Worm (Caenorhabditis elegans) whole organism, L1 larva: ENCODE results near the gene zer-1.

Experiments used
- Y116A8C.19 ChIP-seq: sonication (generic microtip); optimal IDR thresholded peaks from 2 replicates; lab custom pipeline; 2016; ENCODE audit warnings: missing compliant biosample characterization, missing genetic modification characterization, borderline replicate concordance
- ceh-8 ChIP-seq: fragments of 200-800 bp; sonication (Bioruptor generic); optimal IDR thresholded peaks from 2 replicates; lab custom pipeline; 2018; ENCODE audit warnings: mild to moderate bottlenecking, missing genetic modification characterization, moderate library complexity, missing compliant biosample characterization
- elt-3 ChIP-seq, 6 experiments: fragments of 150-350 bp in 1 of 6; sonication (generic microtip); optimal IDR thresholded peaks; 2 replicates each; lab custom pipeline; 2017 to 2018; ENCODE audit warnings: missing biosample characterization in 6 of 6, missing genetic modification characterization in 6 of 6, inconsistent platforms in 1 of 6
- fkh-10 ChIP-seq: sonication (generic microtip); optimal IDR thresholded peaks from 2 replicates; lab custom pipeline; 2017; ENCODE audit warnings: missing biosample characterization, missing genetic modification reagents, missing genetic modification characterization
- fos-1 ChIP-seq: fragments of 150-350 bp; optimal IDR thresholded peaks from 2 replicates; lab custom pipeline; 2014; ENCODE audit warnings: missing biosample characterization, missing genetic modification characterization
- hlh-4 ChIP-seq: sonication (generic microtip); optimal IDR thresholded peaks from 2 replicates; lab custom pipeline; 2016; ENCODE audit warnings: mild to moderate bottlenecking, missing genetic modification characterization, missing compliant biosample characterization
- jun-1 ChIP-seq: fragments of 150-350 bp; optimal IDR thresholded peaks from 2 replicates; lab custom pipeline; 2014; ENCODE audit warnings: missing biosample characterization, missing genetic modification reagents, missing genetic modification characterization
- nhr-11 ChIP-seq: fragments of 150-350 bp; optimal IDR thresholded peaks from 2 replicates; lab custom pipeline; 2014; ENCODE audit warnings: missing biosample characterization, missing genetic modification characterization
- nhr-76 ChIP-seq: sonication (generic microtip); optimal IDR thresholded peaks from 2 replicates; lab custom pipeline; 2017; ENCODE audit warnings: missing biosample characterization, missing genetic modification characterization
- pqm-1 ChIP-seq: sonication (generic microtip); optimal IDR thresholded peaks from 3 replicates; lab custom pipeline; 2017; ENCODE audit warnings: missing biosample characterization, missing genetic modification characterization
- ztf-11 ChIP-seq, 2 experiments: sonication (generic microtip); optimal IDR thresholded peaks; 2 replicates each; lab custom pipeline; 2016 to 2017; ENCODE audit warnings: missing genetic modification characterization in 2 of 2, missing biosample characterization in 1 of 2, missing compliant biosample characterization in 1 of 2
- ztf-4 ChIP-seq: fragments of 150-350 bp; optimal IDR thresholded peaks from 2 replicates; lab custom pipeline; 2014; ENCODE audit warnings: missing biosample characterization, missing genetic modification characterization

DNA sequence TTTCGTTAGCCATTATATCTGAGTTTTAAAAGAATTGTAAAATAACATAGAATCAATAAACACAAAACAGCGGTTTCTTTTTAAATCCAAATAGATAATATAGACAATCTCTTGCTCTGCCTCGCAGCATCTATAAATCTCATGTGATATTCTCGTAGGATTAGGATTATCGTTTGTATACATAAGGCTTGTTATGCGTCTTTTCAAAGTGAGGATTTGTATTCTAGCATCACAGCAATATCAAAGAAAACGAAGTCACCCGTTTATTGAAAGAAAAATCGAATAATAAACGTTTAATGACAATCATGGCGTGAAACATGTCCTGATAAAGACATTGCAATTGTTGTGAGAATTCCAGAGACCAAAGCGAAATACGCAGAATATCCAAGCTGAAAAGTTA is 14.2 kb downstream of the zer-1 start, which contains the start of the genes T24C4.3 and clc-20:
- TF ChIP-seq nhr-11 (tag; lab: Kevin White, UChicago) (no peak), ztf-11 (tag; optimal IDR thresholded peaks at IDR 0.05; lab: Kevin White, UChicago) (no peak), jun-1 (tag; lab: Kevin White, UChicago) (no peak), elt-3 (tag; optimal IDR thresholded peaks at IDR 0.05; lab: Kevin White, UChicago) (no peak), ceh-8 (GFP tag; lab: Kevin White, UChicago) (no peak), pqm-1 (no peak), fkh-10 (GFP tag; lab: Kevin White, UChicago) (no peak), nhr-76 (tag; lab: Kevin White, UChicago) (no peak), fos-1 (tag; lab: Kevin White, UChicago) (no peak), hlh-4 (tag; lab: Kevin White, UChicago) (no peak), ztf-4 (tag; lab: Kevin White, UChicago) (no peak), Y116A8C.19 (tag; lab: Kevin White, UChicago) (no peak)
